Worm (Caenorhabditis elegans) whole organism, L1 larva: Measurements from ENCODE around the gene ZK84.4.
"Not testable (repeated sequence)": the region's sequence is repeated elsewhere in the genome, so short reads cannot be mapped to it uniquely, and the experiment has no call there.

ENCODE experiments used
- C04F5.9 ChIP-seq: sonication (generic microtip); optimal IDR thresholded peaks from 2 replicates; lab custom pipeline; 2016; ENCODE audit warnings: missing genetic modification characterization, missing compliant biosample characterization
- C16A3.4 ChIP-seq: fragments of 150-350 bp; optimal IDR thresholded peaks from 2 replicates; lab custom pipeline; 2014; ENCODE audit warnings: missing biosample characterization, missing genetic modification characterization
- C34B4.2 ChIP-seq: sonication (generic microtip); optimal IDR thresholded peaks from 2 replicates; lab custom pipeline; 2017; ENCODE audit warnings: mild to moderate bottlenecking, missing genetic modification characterization, missing compliant biosample characterization
- F16B12.6 ChIP-seq: fragments of 150-350 bp; optimal IDR thresholded peaks from 2 replicates; lab custom pipeline; 2014; ENCODE audit warnings: missing biosample characterization, missing genetic modification characterization
- aha-1 ChIP-seq: fragments of 150-350 bp; optimal IDR thresholded peaks from 2 replicates; lab custom pipeline; 2014; ENCODE audit warnings: missing biosample characterization, missing genetic modification characterization
- alr-1 ChIP-seq: fragments of 200-800 bp; sonication (Bioruptor generic); optimal IDR thresholded peaks from 2 replicates; lab custom pipeline; 2018; ENCODE audit warnings: borderline replicate concordance, mild to moderate bottlenecking, missing genetic modification characterization, missing compliant biosample characterization
- ama-1 ChIP-seq: fragments of 150-350 bp; optimal IDR thresholded peaks from 2 replicates; lab custom pipeline; 2014
- blmp-1 ChIP-seq: fragments of 150-350 bp; optimal IDR thresholded peaks from 2 replicates; lab custom pipeline; 2014; ENCODE audit warnings: missing biosample characterization, missing genetic modification characterization
- ceh-8 ChIP-seq: fragments of 200-800 bp; sonication (Bioruptor generic); optimal IDR thresholded peaks from 2 replicates; lab custom pipeline; 2018; ENCODE audit warnings: mild to moderate bottlenecking, missing genetic modification characterization, moderate library complexity, missing compliant biosample characterization
- ceh-82 ChIP-seq, 3 experiments: fragments of 150-350 bp in 1 of 3; sonication (generic microtip) in 2 of 3; optimal IDR thresholded peaks; 2 replicates each; lab custom pipeline; 2014 to 2017; ENCODE audit warnings: missing biosample characterization in 3 of 3, missing genetic modification characterization in 3 of 3
- dpl-1 ChIP-seq, 3 experiments: fragments of 150-350 bp in 2 of 3; sonication (generic microtip) in 1 of 3; optimal IDR thresholded peaks; 2 replicates each; lab custom pipeline; 2014 to 2017; ENCODE audit warnings: missing biosample characterization in 3 of 3, missing genetic modification characterization in 3 of 3, missing genetic modification reagents in 3 of 3
- efl-1 ChIP-seq, 4 experiments: fragments of 150-350 bp; optimal IDR thresholded peaks in 3 of 4; peaks in 1 of 4; 1 replicate in 1 of 4; 2 replicates in 3 of 4; lab custom pipeline; 2014; ENCODE audit warnings: missing biosample characterization in 2 of 4, missing genetic modification characterization in 2 of 4, missing genetic modification reagents in 2 of 4
- efl-3 ChIP-seq: fragments of 200-800 bp; sonication (Bioruptor generic); optimal IDR thresholded peaks from 2 replicates; lab custom pipeline; 2018; ENCODE audit warnings: mild to moderate bottlenecking, missing genetic modification characterization, missing compliant biosample characterization
- fkh-10 ChIP-seq: sonication (generic microtip); optimal IDR thresholded peaks from 2 replicates; lab custom pipeline; 2017; ENCODE audit warnings: missing biosample characterization, missing genetic modification reagents, missing genetic modification characterization
- fkh-4 ChIP-seq: sonication (generic microtip); optimal IDR thresholded peaks from 2 replicates; lab custom pipeline; 2016; ENCODE audit warnings: missing compliant biosample characterization, missing genetic modification characterization, borderline replicate concordance
- fkh-8 ChIP-seq: sonication (generic microtip); optimal IDR thresholded peaks from 2 replicates; lab custom pipeline; 2016; ENCODE audit warnings: mild to moderate bottlenecking, missing genetic modification characterization, missing compliant biosample characterization
- hlh-17 ChIP-seq: fragments of 200-800 bp; sonication (Bioruptor generic); optimal IDR thresholded peaks from 2 replicates; lab custom pipeline; 2018; ENCODE audit warnings: missing genetic modification characterization, mild to moderate bottlenecking, missing compliant biosample characterization, moderate library complexity, borderline replicate concordance
- hlh-4 ChIP-seq: sonication (generic microtip); optimal IDR thresholded peaks from 2 replicates; lab custom pipeline; 2016; ENCODE audit warnings: mild to moderate bottlenecking, missing genetic modification characterization, missing compliant biosample characterization
- isw-1 ChIP-seq: fragments of 200-800 bp; sonication (Bioruptor generic); IDR thresholded peaks from 2 replicates; pipeline ENCODE4 v1.3.6; 2022; ENCODE audit warnings: missing genetic modification characterization, missing compliant biosample characterization
- lin-13 ChIP-seq: fragments of 150-350 bp; optimal IDR thresholded peaks from 2 replicates; lab custom pipeline; 2014; ENCODE audit warnings: missing biosample characterization, missing genetic modification reagents, missing genetic modification characterization
- lin-35 ChIP-seq, 2 experiments: fragments of 150-350 bp; optimal IDR thresholded peaks; 2 replicates each; lab custom pipeline; 2014; ENCODE audit warnings: missing biosample characterization in 2 of 2, missing genetic modification characterization in 2 of 2, missing genetic modification reagents in 2 of 2
- lin-39 ChIP-seq: fragments of 150-350 bp; optimal IDR thresholded peaks from 2 replicates; lab custom pipeline; 2014; ENCODE audit warnings: missing biosample characterization, missing genetic modification reagents, missing genetic modification characterization
- lir-3 ChIP-seq: sonication (generic microtip); optimal IDR thresholded peaks from 2 replicates; lab custom pipeline; 2016; ENCODE audit warnings: mild to moderate bottlenecking, missing genetic modification characterization, moderate library complexity, missing compliant biosample characterization; ENCODE audit not compliant: poor library complexity
- lsy-2 ChIP-seq, 2 experiments: fragments of 150-350 bp; optimal IDR thresholded peaks; 2 replicates each; lab custom pipeline; 2014; ENCODE audit warnings: missing biosample characterization in 2 of 2, missing genetic modification characterization in 2 of 2
- mdl-1 ChIP-seq, 2 experiments: fragments of 150-350 bp; optimal IDR thresholded peaks; 2 replicates each; lab custom pipeline; 2014 to 2017; ENCODE audit warnings: missing biosample characterization in 2 of 2, missing genetic modification characterization in 2 of 2, inconsistent platforms in 1 of 2
- nhr-11 ChIP-seq: fragments of 150-350 bp; optimal IDR thresholded peaks from 2 replicates; lab custom pipeline; 2014; ENCODE audit warnings: missing biosample characterization, missing genetic modification characterization
- nhr-12 ChIP-seq: sonication (generic microtip); optimal IDR thresholded peaks from 2 replicates; lab custom pipeline; 2017; ENCODE audit warnings: missing biosample characterization, missing genetic modification characterization
- nhr-19 ChIP-seq: fragments of 200-800 bp; sonication (Bioruptor generic); conservative IDR thresholded peaks from 2 replicates; pipeline ENCODE4 v1.3.6; 2022; ENCODE audit warnings: missing genetic modification characterization, missing compliant biosample characterization
- nhr-20 ChIP-seq: sonication (generic microtip); optimal IDR thresholded peaks from 2 replicates; lab custom pipeline; 2016; ENCODE audit warnings: mild to moderate bottlenecking, missing genetic modification characterization, missing compliant biosample characterization
- nhr-28 ChIP-seq: fragments of 150-350 bp; optimal IDR thresholded peaks from 2 replicates; lab custom pipeline; 2014; ENCODE audit warnings: missing biosample characterization, missing genetic modification characterization
- nhr-71 ChIP-seq: sonication (generic microtip); optimal IDR thresholded peaks from 2 replicates; lab custom pipeline; 2016; ENCODE audit warnings: mild to moderate bottlenecking, missing genetic modification characterization, moderate library complexity, missing compliant biosample characterization
- nhr-77 ChIP-seq: fragments of 150-350 bp; optimal IDR thresholded peaks from 2 replicates; lab custom pipeline; 2014; ENCODE audit warnings: missing biosample characterization, missing genetic modification characterization
- nhr-85 ChIP-seq: sonication (generic microtip); peaks from one replicate; lab custom pipeline; 2016; ENCODE audit warnings: missing genetic modification characterization, inconsistent platforms, missing compliant biosample characterization
- pax-3 ChIP-seq: fragments of 200-800 bp; sonication (Bioruptor generic); optimal IDR thresholded peaks from 2 replicates; lab custom pipeline; 2018; ENCODE audit warnings: mild to moderate bottlenecking, missing genetic modification characterization, moderate library complexity, missing compliant biosample characterization
- pqm-1 ChIP-seq: sonication (generic microtip); optimal IDR thresholded peaks from 3 replicates; lab custom pipeline; 2017; ENCODE audit warnings: missing biosample characterization, missing genetic modification characterization
- rnt-1 ChIP-seq: sonication (generic microtip); optimal IDR thresholded peaks from 2 replicates; lab custom pipeline; 2016; ENCODE audit warnings: mild to moderate bottlenecking, missing genetic modification characterization, moderate library complexity, missing compliant biosample characterization
- snpc-4 ChIP-seq: fragments of 150-350 bp; optimal IDR thresholded peaks from 2 replicates; lab custom pipeline; 2014; ENCODE audit warnings: missing biosample characterization, missing genetic modification characterization
- snu-23 ChIP-seq: sonication (generic microtip); optimal IDR thresholded peaks from 2 replicates; lab custom pipeline; 2016; ENCODE audit warnings: missing genetic modification characterization, missing compliant biosample characterization
- sptf-1 ChIP-seq: fragments of 150-350 bp; optimal IDR thresholded peaks from 2 replicates; lab custom pipeline; 2014; ENCODE audit warnings: missing biosample characterization, missing genetic modification characterization
- sup-37 ChIP-seq: fragments of 200-800 bp; sonication (Bioruptor generic); optimal IDR thresholded peaks from 2 replicates; lab custom pipeline; 2018; ENCODE audit warnings: mild to moderate bottlenecking, missing genetic modification characterization, missing compliant biosample characterization
- tlp-1 ChIP-seq: fragments of 150-350 bp; optimal IDR thresholded peaks from 2 replicates; lab custom pipeline; 2014; ENCODE audit warnings: missing biosample characterization, missing genetic modification characterization
- unc-86 ChIP-seq: sonication (generic microtip); optimal IDR thresholded peaks from 2 replicates; lab custom pipeline; 2016; ENCODE audit warnings: missing genetic modification characterization, missing compliant biosample characterization
- unc-98 ChIP-seq: fragments of 200-800 bp; sonication (Bioruptor generic); IDR thresholded peaks from 2 replicates; pipeline ENCODE4 v1.3.6; 2022; ENCODE audit warnings: missing genetic modification characterization, missing compliant biosample characterization
- vab-15 ChIP-seq: sonication (generic microtip); optimal IDR thresholded peaks from 2 replicates; lab custom pipeline; 2017; ENCODE audit warnings: missing genotype, mild to moderate bottlenecking, missing genetic modification characterization, missing compliant biosample characterization
- xbp-1 ChIP-seq: sonication (generic microtip); optimal IDR thresholded peaks from 2 replicates; lab custom pipeline; 2016; ENCODE audit warnings: missing genetic modification characterization, missing compliant biosample characterization
- zag-1 ChIP-seq: fragments of 150-350 bp; optimal IDR thresholded peaks from 2 replicates; lab custom pipeline; 2014; ENCODE audit warnings: missing biosample characterization, missing genetic modification characterization
- ztf-11 ChIP-seq, 2 experiments: sonication (generic microtip); optimal IDR thresholded peaks; 2 replicates each; lab custom pipeline; 2016 to 2017; ENCODE audit warnings: missing genetic modification characterization in 2 of 2, missing biosample characterization in 1 of 2, missing compliant biosample characterization in 1 of 2

ZK84.4 gene

DNA sequence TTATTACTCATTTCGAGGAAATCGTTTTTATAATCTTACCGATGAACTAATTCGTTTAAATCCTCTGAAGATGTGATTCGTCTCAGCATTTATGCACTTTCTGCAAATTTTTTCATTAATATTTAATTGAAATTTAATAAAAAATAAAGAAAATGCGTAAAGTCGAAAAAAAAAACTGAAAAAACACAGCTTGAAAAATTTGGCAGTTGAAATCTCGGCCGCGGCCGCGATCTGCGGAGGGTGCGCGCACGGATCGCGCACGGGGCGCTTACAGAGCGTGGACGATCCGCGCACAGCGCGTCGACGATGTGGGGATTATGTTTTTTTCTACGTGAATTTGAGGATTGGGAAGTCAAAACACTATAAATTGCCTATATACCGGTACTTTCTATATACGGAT is at the start of gene ZK84.4:
ZK84.4 (minus strand) TSS at position 101 of the 400 bp plus-strand sequence.
- not testable (repeated sequence) for TF ChIP-seq unc-98 (GFP tag; lab: Robert Waterston, UW); ama-1 (lab: Kevin White, UChicago); C04F5.9 (tag; lab: Kevin White, UChicago)

DNA sequence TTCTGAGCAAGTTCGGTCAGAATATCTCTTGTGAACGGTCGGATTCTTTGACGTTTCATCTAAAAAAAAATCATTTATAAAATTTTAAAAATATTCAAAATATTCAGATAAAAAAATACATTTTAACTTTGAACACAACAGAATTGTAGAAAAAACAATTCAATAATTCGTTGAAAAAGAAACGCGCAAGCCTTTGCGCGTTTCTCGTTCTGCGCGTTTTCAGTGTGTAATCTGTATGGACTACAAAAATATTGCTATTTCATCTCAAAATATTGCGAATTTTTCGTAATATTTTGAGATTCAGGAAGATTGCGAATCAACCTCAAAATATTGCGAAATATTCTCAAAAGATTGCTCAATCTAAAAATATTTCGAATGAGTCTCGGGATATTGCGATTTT is 47.1 kb upstream of the ZK84.4 start, which contains the start of gene R12C12.7:
R12C12.7 (minus strand) TSS at position 59 of the 400 bp plus-strand sequence.
- no peak for TF ChIP-seq hlh-17 (GFP tag; lab: Kevin White, UChicago)
- no peak for TF ChIP-seq nhr-71 (tag; lab: Kevin White, UChicago)
- no peak for TF ChIP-seq lin-39 (tag; lab: Kevin White, UChicago)
- no peak for TF ChIP-seq nhr-12 (tag; lab: Kevin White, UChicago)
- no peak for TF ChIP-seq xbp-1 (tag; lab: Kevin White, UChicago)
- no peak for TF ChIP-seq pqm-1 (tag; lab: Kevin White, UChicago)
- no peak for TF ChIP-seq lir-3 (tag; lab: Kevin White, UChicago)
- TF ChIP-seq rnt-1, result peak; percentile 3
- no peak for TF ChIP-seq unc-98 (GFP tag; lab: Robert Waterston, UW)
- no peak for TF ChIP-seq isw-1 (GFP tag; lab: Robert Waterston, UW)
- no peak for TF ChIP-seq nhr-28
- no peak for TF ChIP-seq vab-15 (tag; lab: Kevin White, UChicago)
- TF ChIP-seq hlh-4, result no peak
- TF ChIP-seq nhr-85, result no peak
- TF ChIP-seq sptf-1 (tag; lab: Kevin White, UChicago), result no peak
- TF ChIP-seq alr-1 (tag; lab: Kevin White, UChicago), result no peak
- no peak for TF ChIP-seq sup-37 (GFP tag; lab: Kevin White, UChicago)
- TF ChIP-seq nhr-11, result no peak
- no peak for TF ChIP-seq aha-1
- no peak for TF ChIP-seq nhr-19 (GFP tag; lab: Robert Waterston, UW)
- no peak for TF ChIP-seq nhr-77 (tag; lab: Kevin White, UChicago)
- TF ChIP-seq efl-3 (GFP tag; lab: Kevin White, UChicago), result no peak
- TF ChIP-seq C16A3.4 (tag; lab: Kevin White, UChicago), result peak; percentile 40
- no peak for TF ChIP-seq mdl-1 (tag; optimal IDR thresholded peaks at IDR 0.05; lab: Kevin White, UChicago)
- no peak for TF ChIP-seq C34B4.2 (tag; lab: Kevin White, UChicago)
- TF ChIP-seq ceh-8 (GFP tag; lab: Kevin White, UChicago), result no peak
- no peak for TF ChIP-seq fkh-4 (tag; lab: Kevin White, UChicago)
- peak in 1 of 2 experiments; percentile 45 for TF ChIP-seq lsy-2 (tag; optimal IDR thresholded peaks at IDR 0.05; lab: Kevin White, UChicago)
- no peak for TF ChIP-seq pax-3 (tag; lab: Kevin White, UChicago)
- no peak for TF ChIP-seq F16B12.6
- TF ChIP-seq nhr-20 (tag; lab: Kevin White, UChicago), result peak; percentile 3
- no peak for TF ChIP-seq unc-86 (tag; lab: Kevin White, UChicago)
- TF ChIP-seq lin-35 (GFP tag; optimal IDR thresholded peaks at IDR 0.05; lab: Kevin White, UChicago), result peak in 1 of 2 experiments; percentile 66
- TF ChIP-seq ztf-11 (tag; optimal IDR thresholded peaks at IDR 0.05; lab: Kevin White, UChicago), result no peak
- TF ChIP-seq fkh-8 (tag; lab: Kevin White, UChicago), result no peak
- peak; percentile 9 to 55 (median 29) for TF ChIP-seq dpl-1 (GFP tag; optimal IDR thresholded peaks at IDR 0.05; lab: Kevin White, UChicago)
- no peak for TF ChIP-seq zag-1
- no peak for TF ChIP-seq lin-13 (GFP tag; lab: Kevin White, UChicago)
- no peak for TF ChIP-seq tlp-1 (tag; lab: Kevin White, UChicago)
- peak; percentile 17 for TF ChIP-seq blmp-1
- TF ChIP-seq snpc-4, result no peak
- no peak for TF ChIP-seq fkh-10
- no peak for TF ChIP-seq ceh-82 (tag; optimal IDR thresholded peaks at IDR 0.05; lab: Kevin White, UChicago)
- peak; percentile 5 for TF ChIP-seq snu-23 (GFP tag; lab: Kevin White, UChicago)
- TF ChIP-seq efl-1 (optimal IDR thresholded peaks at IDR 0.05; lab: Kevin White, UChicago), result peak; percentile 41 to 53
- peak; percentile 17 to 88 for TF ChIP-seq efl-1 (GFP tag; optimal IDR thresholded peaks at IDR 0.05 in 1 of 2; lab: Kevin White, UChicago)
